Worm (Caenorhabditis elegans) whole organism, late embryonic: ENCODE data around the gene grl-9.

Experiments
- C08G9.2 ChIP-seq: sonication (generic microtip); optimal IDR thresholded peaks from 2 replicates; lab custom pipeline; 2016; ENCODE audit warnings: mild to moderate bottlenecking, missing genetic modification characterization, moderate library complexity, missing compliant biosample characterization
- C38D4.7 ChIP-seq: fragments of 200-800 bp; sonication (Bioruptor generic); optimal IDR thresholded peaks from 2 replicates; lab custom pipeline; 2018; ENCODE audit warnings: mild to moderate bottlenecking, missing genetic modification characterization, moderate library complexity, missing compliant biosample characterization
- F13H6.1 ChIP-seq: sonication (generic microtip); optimal IDR thresholded peaks from 2 replicates; lab custom pipeline; 2016; ENCODE audit warnings: missing genetic modification characterization, missing compliant biosample characterization
- K02D7.2 ChIP-seq: sonication (generic microtip); optimal IDR thresholded peaks from 2 replicates; lab custom pipeline; 2017; ENCODE audit warnings: mild to moderate bottlenecking, missing genetic modification characterization, missing compliant biosample characterization
- K09A11.1 ChIP-seq: sonication (generic microtip); optimal IDR thresholded peaks from 2 replicates; lab custom pipeline; 2017; ENCODE audit warnings: antibody characterized with exemption, mild to moderate bottlenecking, missing genetic modification characterization, missing compliant biosample characterization; ENCODE audit not compliant: insufficient read depth
- ahr-1 ChIP-seq: sonication (generic microtip); optimal IDR thresholded peaks from 2 replicates; lab custom pipeline; 2016; ENCODE audit warnings: missing genetic modification characterization, missing compliant biosample characterization
- ceh-14 ChIP-seq: sonication (generic microtip); optimal IDR thresholded peaks from 2 replicates; lab custom pipeline; 2016; ENCODE audit warnings: missing genotype, missing genetic modification characterization, missing compliant biosample characterization
- ceh-18 ChIP-seq: sonication (generic microtip); optimal IDR thresholded peaks from 2 replicates; lab custom pipeline; 2016; ENCODE audit warnings: missing genetic modification characterization, missing compliant biosample characterization
- ceh-19 ChIP-seq: fragments of 200-800 bp; sonication (Bioruptor generic); optimal IDR thresholded peaks from 2 replicates; lab custom pipeline; 2018; ENCODE audit warnings: mild to moderate bottlenecking, missing genetic modification characterization, missing compliant biosample characterization
- ceh-2 ChIP-seq: sonication (generic microtip); optimal IDR thresholded peaks from 2 replicates; lab custom pipeline; 2016; ENCODE audit warnings: missing genotype, missing genetic modification characterization, missing compliant biosample characterization
- ceh-22 ChIP-seq: sonication (generic microtip); optimal IDR thresholded peaks from 2 replicates; lab custom pipeline; 2017; ENCODE audit warnings: missing biosample characterization, missing genetic modification characterization
- ceh-24 ChIP-seq: sonication (generic microtip); optimal IDR thresholded peaks from 2 replicates; lab custom pipeline; 2016; ENCODE audit warnings: mild to moderate bottlenecking, missing genetic modification characterization, missing compliant biosample characterization
- ceh-31 ChIP-seq: sonication (generic microtip); optimal IDR thresholded peaks from 2 replicates; lab custom pipeline; 2016; ENCODE audit warnings: missing genetic modification characterization, missing compliant biosample characterization
- ceh-34 ChIP-seq: sonication (generic microtip); optimal IDR thresholded peaks from 2 replicates; lab custom pipeline; 2016; ENCODE audit warnings: mild to moderate bottlenecking, missing genetic modification characterization, missing compliant biosample characterization
- ceh-45 ChIP-seq: fragments of 200-800 bp; sonication (Bioruptor generic); IDR thresholded peaks from 2 replicates; pipeline ENCODE4 v1.3.6; 2022; ENCODE audit warnings: missing genetic modification reagents, missing genetic modification characterization, missing compliant biosample characterization
- ceh-48 ChIP-seq: sonication (generic microtip); optimal IDR thresholded peaks from 2 replicates; lab custom pipeline; 2016; ENCODE audit warnings: missing genetic modification characterization, inconsistent platforms, missing compliant biosample characterization
- che-1 ChIP-seq: sonication (generic microtip); optimal IDR thresholded peaks from 2 replicates; lab custom pipeline; 2016; ENCODE audit warnings: mild to moderate bottlenecking, missing genetic modification characterization, missing compliant biosample characterization
- dmd-4 ChIP-seq: sonication (generic microtip); optimal IDR thresholded peaks from 2 replicates; lab custom pipeline; 2016; ENCODE audit warnings: borderline replicate concordance, missing genetic modification characterization, missing compliant biosample characterization
- elt-2 ChIP-seq: sonication (generic microtip); optimal IDR thresholded peaks from 2 replicates; lab custom pipeline; 2016; ENCODE audit warnings: missing genetic modification reagents, missing genetic modification characterization, missing compliant biosample characterization
- elt-4 ChIP-seq: sonication (generic microtip); optimal IDR thresholded peaks from 2 replicates; lab custom pipeline; 2016; ENCODE audit warnings: missing genetic modification characterization, missing compliant biosample characterization
- ets-4 ChIP-seq: sonication (generic microtip); optimal IDR thresholded peaks from 2 replicates; lab custom pipeline; 2016; ENCODE audit warnings: missing genetic modification characterization, missing compliant biosample characterization
- fax-1 ChIP-seq: sonication (generic microtip); optimal IDR thresholded peaks from 2 replicates; lab custom pipeline; 2016; ENCODE audit warnings: missing genotype, missing genetic modification characterization, missing compliant biosample characterization
- fkh-10 ChIP-seq: fragments of 150-350 bp; optimal IDR thresholded peaks from 2 replicates; lab custom pipeline; 2014; ENCODE audit warnings: missing biosample characterization, missing genetic modification reagents, missing genetic modification characterization
- fkh-6 ChIP-seq: sonication (generic microtip); optimal IDR thresholded peaks from 2 replicates; lab custom pipeline; 2016; ENCODE audit warnings: missing genetic modification characterization, missing compliant biosample characterization
- gmeb-2 ChIP-seq: sonication (generic microtip); optimal IDR thresholded peaks from 2 replicates; lab custom pipeline; 2016; ENCODE audit warnings: missing genetic modification characterization, inconsistent platforms, missing compliant biosample characterization
- hlh-13 ChIP-seq: fragments of 200-800 bp; sonication (Bioruptor generic); optimal IDR thresholded peaks from 2 replicates; lab custom pipeline; 2018; ENCODE audit warnings: mild to moderate bottlenecking, missing genetic modification characterization, missing compliant biosample characterization
- hlh-15 ChIP-seq: sonication (generic microtip); optimal IDR thresholded peaks from 2 replicates; lab custom pipeline; 2016; ENCODE audit warnings: missing genetic modification characterization, missing compliant biosample characterization
- lin-11 ChIP-seq: fragments of 200-800 bp; sonication (Bioruptor generic); optimal IDR thresholded peaks from 2 replicates; lab custom pipeline; 2018; ENCODE audit warnings: mild to moderate bottlenecking, missing genetic modification characterization, missing compliant biosample characterization
- madf-2 ChIP-seq: sonication (generic microtip); optimal IDR thresholded peaks from 2 replicates; lab custom pipeline; 2017; ENCODE audit warnings: missing genetic modification characterization, missing compliant biosample characterization
- nfya-1 ChIP-seq: sonication (generic microtip); optimal IDR thresholded peaks from 2 replicates; lab custom pipeline; 2017; ENCODE audit warnings: missing genetic modification characterization, mild to moderate bottlenecking, missing compliant biosample characterization, antibody characterized with exemption, moderate library complexity
- nhr-232 ChIP-seq: sonication (generic microtip); optimal IDR thresholded peaks from 2 replicates; lab custom pipeline; 2016; ENCODE audit warnings: missing genetic modification characterization, missing compliant biosample characterization
- pag-3 ChIP-seq: sonication (generic microtip); optimal IDR thresholded peaks from 2 replicates; lab custom pipeline; 2016; ENCODE audit warnings: missing compliant biosample characterization, missing genetic modification characterization, borderline replicate concordance
- pat-9 ChIP-seq: fragments of 200-800 bp; sonication (Bioruptor generic); optimal IDR thresholded peaks from 2 replicates; lab custom pipeline; 2018; ENCODE audit warnings: mild to moderate bottlenecking, missing genetic modification characterization, moderate library complexity, missing compliant biosample characterization
- pax-1 ChIP-seq: fragments of 150-350 bp; optimal IDR thresholded peaks from 2 replicates; lab custom pipeline; 2014; ENCODE audit warnings: missing biosample characterization, missing genetic modification characterization
- pqm-1 ChIP-seq: sonication (generic microtip); optimal IDR thresholded peaks from 2 replicates; lab custom pipeline; 2016; ENCODE audit warnings: missing genetic modification characterization, missing compliant biosample characterization
- pros-1 ChIP-seq: fragments of 150-350 bp; optimal IDR thresholded peaks from 2 replicates; lab custom pipeline; 2014; ENCODE audit warnings: missing biosample characterization, missing genetic modification reagents, missing genetic modification characterization
- ref-2 ChIP-seq: sonication (generic microtip); optimal IDR thresholded peaks from 2 replicates; lab custom pipeline; 2016; ENCODE audit warnings: missing genetic modification characterization, missing compliant biosample characterization
- rnt-1 ChIP-seq: sonication (generic microtip); optimal IDR thresholded peaks from 2 replicates; lab custom pipeline; 2016; ENCODE audit warnings: missing genetic modification characterization, missing compliant biosample characterization
- sdc-2 ChIP-seq: sonication (generic microtip); optimal IDR thresholded peaks from 2 replicates; lab custom pipeline; 2016; ENCODE audit warnings: missing genotype, missing genetic modification characterization, missing compliant biosample characterization
- sox-2 ChIP-seq: fragments of 200-800 bp; sonication (Bioruptor generic); IDR thresholded peaks from 2 replicates; pipeline ENCODE4 v1.3.6; 2022; ENCODE audit warnings: missing genetic modification reagents, missing genetic modification characterization, missing compliant biosample characterization
- syd-9 ChIP-seq: sonication (generic microtip); optimal IDR thresholded peaks from 2 replicates; lab custom pipeline; 2016; ENCODE audit warnings: mild to moderate bottlenecking, missing genetic modification characterization, moderate library complexity, missing compliant biosample characterization
- tbx-2 ChIP-seq: sonication (generic microtip); optimal IDR thresholded peaks from 2 replicates; lab custom pipeline; 2016; ENCODE audit warnings: missing genetic modification characterization, missing compliant biosample characterization
- tbx-7 ChIP-seq: sonication (generic microtip); optimal IDR thresholded peaks from 2 replicates; lab custom pipeline; 2016; ENCODE audit warnings: missing genotype, missing genetic modification characterization, missing compliant biosample characterization
- ttx-3 ChIP-seq: sonication (generic microtip); optimal IDR thresholded peaks from 2 replicates; lab custom pipeline; 2016; ENCODE audit warnings: missing genetic modification reagents, missing genetic modification characterization, missing compliant biosample characterization
- unc-3 ChIP-seq, 2 experiments: fragments of 200-800 bp in 1 of 2; sonication (Bioruptor generic) in 1 of 2; sonication (generic microtip) in 1 of 2; conservative IDR thresholded peaks in 1 of 2; optimal IDR thresholded peaks in 1 of 2; 2 replicates each; pipeline versions ENCODE4 v1.3.6 to Lab custom; 2016 to 2022; ENCODE audit warnings: missing compliant biosample characterization in 2 of 2, missing genetic modification characterization in 2 of 2, missing genetic modification reagents in 1 of 2
- unc-55 ChIP-seq: sonication (generic microtip); optimal IDR thresholded peaks from 2 replicates; lab custom pipeline; 2017; ENCODE audit warnings: missing biosample characterization, missing genetic modification reagents, missing genetic modification characterization
- unc-86 ChIP-seq: sonication (generic microtip); optimal IDR thresholded peaks from 2 replicates; lab custom pipeline; 2016; ENCODE audit warnings: missing genetic modification characterization, missing compliant biosample characterization
- zip-5 ChIP-seq: sonication (generic microtip); optimal IDR thresholded peaks from 2 replicates; lab custom pipeline; 2016; ENCODE audit warnings: missing genetic modification characterization, missing compliant biosample characterization
- ztf-16 ChIP-seq: sonication (generic microtip); optimal IDR thresholded peaks from 2 replicates; lab custom pipeline; 2017; ENCODE audit warnings: missing genetic modification characterization, missing compliant biosample characterization

grl-9 gene

DNA sequence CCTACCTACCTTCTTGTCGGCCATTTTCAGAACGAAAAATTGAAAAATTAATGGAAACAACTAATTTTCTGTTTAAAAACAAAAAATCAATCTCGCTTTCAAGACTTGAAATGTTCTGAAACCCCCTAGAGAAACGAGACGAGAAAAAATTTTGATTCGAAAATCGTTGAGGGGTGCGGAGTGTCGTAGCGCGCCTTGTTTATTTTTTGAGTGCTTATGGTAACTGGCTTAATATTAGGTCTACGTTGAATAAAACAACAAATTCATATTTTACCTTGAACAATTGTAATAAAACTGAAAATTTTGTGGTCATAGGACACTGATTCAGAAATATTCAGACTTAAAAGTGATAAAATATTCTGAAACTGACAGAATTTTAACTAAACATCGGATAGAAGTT is 21.0 kb downstream of the grl-9 start, which contains the start of gene sna-1:
Gene sna-1 (minus strand): TSS at position 218 of the 400 bp plus-strand sequence.
- TF ChIP-seq nfya-1 (tag; lab: Kevin White, UChicago) (peak; percentile 15), K02D7.2 (tag; lab: Kevin White, UChicago) (no peak)

DNA sequence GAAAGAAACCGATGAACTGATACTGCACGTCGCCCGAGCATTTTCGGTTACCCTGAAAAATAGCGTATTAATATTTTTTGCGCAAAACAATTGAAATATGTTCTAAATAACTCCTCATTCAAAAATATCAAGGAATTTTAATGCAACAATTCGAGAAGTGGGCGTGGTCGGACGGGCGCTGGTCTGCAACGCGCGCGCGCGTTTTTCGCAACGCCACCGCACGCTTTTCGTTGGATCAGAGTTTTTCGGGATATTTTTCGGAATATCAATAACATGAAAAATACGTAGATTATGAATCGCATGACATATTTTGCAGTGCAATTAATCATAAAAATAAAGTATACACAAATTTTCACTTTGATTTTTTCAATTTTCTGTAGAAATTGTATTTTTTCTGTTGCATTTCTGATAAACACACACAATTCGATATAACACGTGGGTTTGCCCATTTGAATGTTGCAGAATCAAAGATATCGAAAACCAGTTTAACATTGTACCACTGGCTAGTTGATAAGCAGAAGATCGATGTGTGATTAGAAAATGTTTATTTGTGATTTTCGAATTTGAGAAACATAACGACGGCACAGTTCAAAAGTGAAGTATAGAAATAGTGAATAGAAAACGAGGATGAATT is 22.3 kb downstream of the grl-9 start, which contains the start of gene dlst-1:
Gene dlst-1 (minus strand): TSS at position 52 of the 634 bp plus-strand sequence.
- TF ChIP-seq ets-4 (tag; lab: Kevin White, UChicago) (no peak), ceh-34 (tag; lab: Kevin White, UChicago) (peak; percentile 33), ztf-16 (peak; percentile 56), sdc-2 (peak; percentile 23), C38D4.7 (peak; percentile 23), pag-3 (tag; lab: Kevin White, UChicago) (no peak), tbx-2 (tag; lab: Kevin White, UChicago) (peak; percentile 60), lin-11 (peak; percentile 31), sox-2 (GFP tag; lab: Robert Waterston, UW) (no peak), syd-9 (tag; lab: Kevin White, UChicago) (peak; percentile 17), ttx-3 (tag; lab: Kevin White, UChicago) (peak; percentile 54), pros-1 (tag; lab: Kevin White, UChicago) (no peak), ceh-2 (tag; lab: Kevin White, UChicago) (no peak), ahr-1 (tag; lab: Kevin White, UChicago) (no peak), che-1 (tag; lab: Kevin White, UChicago) (peak; percentile 2), ceh-48 (tag; lab: Kevin White, UChicago) (no peak), elt-4 (tag; lab: Kevin White, UChicago) (no peak), ceh-19 (GFP tag; lab: Kevin White, UChicago) (peak; percentile 42), pat-9 (tag; lab: Kevin White, UChicago) (peak; percentile 73), unc-86 (tag; lab: Kevin White, UChicago) (no peak), ceh-14 (tag; lab: Kevin White, UChicago) (peak; percentile 48), elt-2 (peak; percentile 72), dmd-4 (no peak), ceh-24 (tag; lab: Kevin White, UChicago) (no peak), ceh-22 (tag; lab: Kevin White, UChicago) (no peak), tbx-7 (peak; percentile 2), pax-1 (tag; lab: Kevin White, UChicago) (no peak), F13H6.1 (peak; percentile 51), pqm-1 (tag; lab: Kevin White, UChicago) (no peak), fkh-6 (tag; lab: Kevin White, UChicago) (peak; percentile 42), fkh-10 (GFP tag; lab: Kevin White, UChicago) (no peak), unc-3 (GFP tag; conservative IDR thresholded peaks at IDR 0.05; lab: Robert Waterston, UW) (no peak), unc-3 (tag; optimal IDR thresholded peaks at IDR 0.05; lab: Kevin White, UChicago) (peak; percentile 40), unc-55 (GFP tag; lab: Kevin White, UChicago) (no peak), nhr-232 (tag; lab: Kevin White, UChicago) (peak; percentile 47), ref-2 (tag; lab: Kevin White, UChicago) (no peak), zip-5 (tag; lab: Kevin White, UChicago) (peak; percentile 42), hlh-15 (tag; lab: Kevin White, UChicago) (peak; percentile 27), C08G9.2 (tag; lab: Kevin White, UChicago) (peak; percentile 36), rnt-1 (peak; percentile 35), ceh-18 (tag; lab: Kevin White, UChicago) (peak; percentile 4), nfya-1 (tag; lab: Kevin White, UChicago) (peak; percentile 69), gmeb-2 (tag; lab: Kevin White, UChicago) (peak; percentile 29), ceh-31 (peak; percentile 49), ceh-45 (GFP tag; lab: Robert Waterston, UW) (no peak), madf-2 (peak; percentile 62), K09A11.1 (tag; lab: Kevin White, UChicago) (peak; percentile 14), hlh-13 (GFP tag; lab: Kevin White, UChicago) (no peak), fax-1 (tag; lab: Kevin White, UChicago) (peak; percentile 49)
